Worm (Caenorhabditis elegans) whole organism, L2 larva: Measurements from ENCODE around the gene F07H5.13.

Experiments
- ama-1 ChIP-seq: fragments of 150-350 bp; optimal IDR thresholded peaks from 2 replicates; lab custom pipeline; 2018; ENCODE audit warnings: inconsistent platforms
- dmd-4 ChIP-seq: sonication (generic microtip); optimal IDR thresholded peaks from 2 replicates; lab custom pipeline; 2017; ENCODE audit warnings: missing biosample characterization, missing genetic modification characterization
- lsy-2 ChIP-seq, 2 experiments: fragments of 150-350 bp in 1 of 2; sonication (generic microtip) in 1 of 2; optimal IDR thresholded peaks; 2 replicates each; lab custom pipeline; 2014 to 2017; ENCODE audit warnings: missing biosample characterization in 2 of 2, missing genetic modification characterization in 2 of 2
- nhr-237 ChIP-seq: fragments of 150-350 bp; optimal IDR thresholded peaks from 2 replicates; lab custom pipeline; 2014; ENCODE audit warnings: missing biosample characterization, missing genetic modification characterization
- skn-1 ChIP-seq: sonication (generic microtip); optimal IDR thresholded peaks from 2 replicates; lab custom pipeline; 2017; ENCODE audit warnings: missing biosample characterization, missing genetic modification characterization
- ztf-1 ChIP-seq: fragments of 200-800 bp; sonication (Bioruptor generic); conservative IDR thresholded peaks from 2 replicates; pipeline ENCODE4 v1.3.6; 2022; ENCODE audit warnings: missing genetic modification characterization, missing compliant biosample characterization
- ztf-11 ChIP-seq: sonication (generic microtip); optimal IDR thresholded peaks from 2 replicates; lab custom pipeline; 2017; ENCODE audit warnings: missing biosample characterization, missing genetic modification characterization

DNA sequence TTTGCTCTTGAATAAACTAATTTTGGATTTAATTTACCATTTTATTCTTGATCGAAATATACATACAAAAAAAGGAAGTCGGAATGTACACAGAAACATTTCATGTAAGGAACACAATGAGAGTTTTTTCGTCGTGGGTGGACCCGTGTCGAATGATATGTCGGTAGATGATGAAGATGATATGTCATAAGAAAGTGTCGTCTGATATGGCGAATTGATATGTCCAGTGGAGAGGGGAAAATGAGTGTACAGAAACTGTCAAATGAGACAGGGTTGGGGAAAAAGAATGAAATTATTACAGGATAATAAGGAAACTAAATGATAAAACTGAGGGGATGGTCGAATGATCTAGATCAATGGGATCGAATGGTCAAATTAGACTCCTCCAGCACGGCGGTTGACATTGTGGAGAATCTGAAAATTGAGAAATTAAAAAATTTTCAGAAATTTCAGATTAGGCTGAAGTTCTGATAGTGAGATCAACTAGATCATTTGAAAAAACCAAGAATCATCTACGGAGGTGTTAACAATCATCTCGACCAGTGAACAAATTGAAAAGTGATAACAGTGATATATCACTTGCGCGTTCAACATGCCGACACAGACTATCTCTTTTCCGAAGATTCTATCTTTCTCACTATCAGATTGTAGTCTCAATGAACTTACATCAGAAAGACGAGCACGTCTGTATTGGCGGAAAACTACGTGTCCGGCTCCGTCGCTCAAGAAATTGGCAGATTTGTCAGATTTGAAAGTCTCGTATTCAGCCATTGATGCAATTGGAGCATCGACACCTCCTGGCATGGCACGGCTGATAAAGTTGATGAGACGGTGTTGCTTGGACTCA lies 30.0 kb downstream of the F07H5.13 start:
- TF ChIP-seq ztf-11 (tag; lab: Kevin White, UChicago), result no peak
- TF ChIP-seq ztf-1 (GFP tag; lab: Robert Waterston, UW), result no peak
- TF ChIP-seq nhr-237, result no peak
- peak; percentile 93 for TF ChIP-seq ama-1 (lab: Kevin White, UChicago)
- TF ChIP-seq dmd-4 (tag; lab: Kevin White, UChicago), result no peak
- TF ChIP-seq skn-1 (tag; lab: Kevin White, UChicago), result no peak
- TF ChIP-seq lsy-2 (tag; optimal IDR thresholded peaks at IDR 0.05; lab: Kevin White, UChicago), result no peak
